Fruit fly (Drosophila melanogaster): ENCODE measurements around the gene Or2a.
A peak's percentile ranks its signal among the peaks of the same experiment; 100 is the strongest.

Or2a gene

DNA sequence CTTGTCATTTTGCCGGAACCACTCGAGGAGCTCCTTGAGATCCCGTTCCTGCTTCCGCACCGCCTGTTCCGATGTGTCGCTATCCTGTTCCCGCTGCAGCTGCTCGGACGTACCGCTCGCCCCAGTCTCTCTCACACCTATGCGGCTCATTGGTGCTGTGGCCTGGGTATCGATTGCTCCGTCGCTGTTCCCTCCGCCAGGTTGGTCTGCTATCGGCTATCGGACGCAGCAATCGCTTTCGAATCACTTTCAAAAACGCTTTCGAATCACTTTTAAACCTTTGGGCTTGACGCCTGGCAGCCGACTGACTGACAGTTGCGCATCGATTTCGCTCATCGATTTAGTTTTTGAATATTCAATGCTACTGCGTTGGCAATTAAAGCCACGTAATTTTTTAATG lies 5.7 kb downstream of the Or2a start, which contains the start of gene CG3191 (continued):
- TF ChIP-seq knrl (GFP tag; IDR thresholded peaks at IDR 0.05; ENCODE audit: partially characterized antibody) (no peak), Med (GFP tag) (peak; percentile 46), Dp (GFP tag; optimal IDR thresholded peaks at IDR 0.05) (peak; percentile 40), trh (GFP tag; optimal IDR thresholded peaks at IDR 0.05) (no peak), CG13123 (GFP tag; optimal IDR thresholded peaks at IDR 0.05) (no peak), sens (GFP tag) (no peak), CG16813 (GFP tag; IDR thresholded peaks at IDR 0.05; ENCODE audit: partially characterized antibody) (0 out of 3 replicates have a peak, but pooled peaks have one; percentile 40), CG14860 (GFP tag; IDR thresholded peaks at IDR 0.05; ENCODE audit: partially characterized antibody) (0 out of 3 replicates have a peak, but pooled peaks have one; percentile 48), ci (GFP tag; IDR thresholded peaks at IDR 0.05) (no peak), Dref (GFP tag; IDR thresholded peaks at IDR 0.05) (peak; percentile 64), sc (optimal IDR thresholded peaks at IDR 0.05) (no peak), sc (GFP tag; optimal IDR thresholded peaks at IDR 0.05) (no peak), CG10366 (GFP tag; IDR thresholded peaks at IDR 0.05) (no peak), HmgD (GFP tag; optimal IDR thresholded peaks at IDR 0.05) (no peak), tap (tag; optimal IDR thresholded peaks at IDR 0.05) (no peak), CG2116 (GFP tag; optimal IDR thresholded peaks at IDR 0.05) (peak; percentile 82), Sry-δ (GFP tag; optimal IDR thresholded peaks at IDR 0.05) (no peak), Dll (GFP tag; IDR thresholded peaks at IDR 0.05; ENCODE audit: partially characterized antibody) (0 out of 4 replicates have a peak, but pooled peaks have one; percentile 34), ind (GFP tag; optimal IDR thresholded peaks at IDR 0.05) (no peak), CG15514 (GFP tag; optimal IDR thresholded peaks at IDR 0.05) (no peak), CG16779 (GFP tag; IDR thresholded peaks at IDR 0.05) (no peak), hb (GFP tag; IDR thresholded peaks at IDR 0.05; ENCODE audit: partially characterized antibody) (0 out of 3 replicates have a peak, but pooled peaks have one; percentile 35), otp (GFP tag; IDR thresholded peaks at IDR 0.05) (no peak), Dad (GFP tag; optimal IDR thresholded peaks at IDR 0.05) (no peak), CG31365 (tag; optimal IDR thresholded peaks at IDR 0.05) (no peak), BEAF-32 (GFP tag; optimal IDR thresholded peaks at IDR 0.05) (peak; percentile 31), NfI (GFP tag; optimal IDR thresholded peaks at IDR 0.05) (no peak), E2f2 (GFP tag; IDR thresholded peaks at IDR 0.05) (peak; percentile 61), amos (GFP tag; IDR thresholded peaks at IDR 0.05; ENCODE audit: partially characterized antibody) (peak; percentile 29; the same call in 1 of the 2 replicates), B-H1 (GFP tag; IDR thresholded peaks at IDR 0.05) (no peak), tin (GFP tag; optimal IDR thresholded peaks at IDR 0.05) (no peak), Ptx1 (GFP tag; IDR thresholded peaks at IDR 0.05) (no peak), so (GFP tag; IDR thresholded peaks at IDR 0.05) (no peak), Jarid2 (GFP tag; optimal IDR thresholded peaks at IDR 0.05) (no peak), CG13287 (GFP tag; IDR thresholded peaks at IDR 0.05; ENCODE audit: partially characterized antibody) (peak; percentile 40), Scr (GFP tag; IDR thresholded peaks at IDR 0.05; ENCODE audit: partially characterized antibody) (peak; percentile 48), wek (GFP tag; optimal IDR thresholded peaks at IDR 0.05) (no peak), sna (GFP tag; IDR thresholded peaks at IDR 0.05; ENCODE audit: partially characterized antibody) (0 out of 2 replicates have a peak, but pooled peaks have one; percentile 37), sd (tag; optimal IDR thresholded peaks at IDR 0.05) (no peak), sisA (GFP tag; IDR thresholded peaks at IDR 0.05) (no peak), Vsx1 (GFP tag; optimal IDR thresholded peaks at IDR 0.05) (no peak)
